Worm (Caenorhabditis elegans) whole organism, late embryonic: ENCODE results near the gene cyp-35B1.

Source experiments
- ahr-1 ChIP-seq: sonication (generic microtip); optimal IDR thresholded peaks from 2 replicates; lab custom pipeline; 2016; ENCODE audit warnings: missing genetic modification characterization, missing compliant biosample characterization
- elt-4 ChIP-seq: sonication (generic microtip); optimal IDR thresholded peaks from 2 replicates; lab custom pipeline; 2016; ENCODE audit warnings: missing genetic modification characterization, missing compliant biosample characterization
- hlh-13 ChIP-seq: fragments of 200-800 bp; sonication (Bioruptor generic); optimal IDR thresholded peaks from 2 replicates; lab custom pipeline; 2018; ENCODE audit warnings: mild to moderate bottlenecking, missing genetic modification characterization, missing compliant biosample characterization
- lim-6 ChIP-seq: sonication (generic microtip); optimal IDR thresholded peaks from 2 replicates; lab custom pipeline; 2016; ENCODE audit warnings: missing genetic modification characterization, missing compliant biosample characterization
- nhr-11 ChIP-seq: fragments of 150-350 bp; optimal IDR thresholded peaks from 2 replicates; lab custom pipeline; 2014; ENCODE audit warnings: missing biosample characterization, missing genetic modification characterization
- unc-86 ChIP-seq: sonication (generic microtip); optimal IDR thresholded peaks from 2 replicates; lab custom pipeline; 2016; ENCODE audit warnings: missing genetic modification characterization, missing compliant biosample characterization

ce11 chrV:3889113-3889512 is 49.7 kb upstream of the cyp-35B1 start, which contains the start of gene C17E7.13:
- TF ChIP-seq elt-4 (tag; lab: Kevin White, UChicago) (no peak), ahr-1 (no peak), lim-6 (tag; lab: Kevin White, UChicago) (no peak), nhr-11 (tag; lab: Kevin White, UChicago) (no peak), unc-86 (tag; lab: Kevin White, UChicago) (no peak), hlh-13 (GFP tag; lab: Kevin White, UChicago) (no peak)
